Fruit fly (Drosophila melanogaster) Kc167 (cell line): Measurements from ENCODE around the gene CG42824.

ENCODE experiments used
- Myc ChIP-seq: fragments of >200 bp; optimal IDR thresholded peaks from 2 replicates; lab custom pipeline; 2017; ENCODE audit warnings: missing external identifiers
- Sin3A ChIP-seq: fragments of >200 bp; optimal IDR thresholded peaks from 2 replicates; lab custom pipeline; 2018; ENCODE audit warnings: missing external identifiers
- h ChIP-seq: fragments of >200 bp; optimal IDR thresholded peaks from 3 replicates; lab custom pipeline; 2018; ENCODE audit warnings: missing external identifiers
- insv ChIP-seq: fragments of >200 bp; optimal IDR thresholded peaks from 3 replicates; lab custom pipeline; 2018; ENCODE audit warnings: missing external identifiers
- psq ChIP-seq: fragments of >200 bp; optimal IDR thresholded peaks from 2 replicates; lab custom pipeline; 2017; ENCODE audit warnings: missing external identifiers
- ttk ChIP-seq: sonication (Bioruptor generic); optimal IDR thresholded peaks from 2 replicates; lab custom pipeline; 2017; ENCODE audit warnings: missing external identifiers

Gene CG42824

dm6 chr3R:17406411-17406810 is at the start of gene CG42824, which contains the start of gene CG42798:
Gene CG42824, minus strand, starts transcription at chr3R:17406511.
Gene CG42798, plus strand, starts transcription at chr3R:17406678.
- TF ChIP-seq psq: no peak
- TF ChIP-seq h: no peak
- no peak for TF ChIP-seq Sin3A (lab: Kevin White, UChicago)
- no peak for TF ChIP-seq ttk (lab: Kevin White, UChicago)
- no peak for TF ChIP-seq Myc
- no peak for TF ChIP-seq insv

- TF ChIP-seq ttk (lab: Kevin White, UChicago): no peak
Measured at dm6 chr3R:17449402-17449801, 43.1 kb upstream of the CG42824 start.

dm6 chr3R:17448758-17449157 is 42.4 kb upstream of the CG42824 start, which contains the start of gene Eh:
Gene Eh, minus strand, starts transcription at chr3R:17448858.
- TF ChIP-seq insv: no peak
- TF ChIP-seq psq: no peak
- TF ChIP-seq Sin3A (lab: Kevin White, UChicago): no peak
- TF ChIP-seq h: no peak
- TF ChIP-seq Myc: no peak
- no peak for TF ChIP-seq ttk (lab: Kevin White, UChicago)

- TF ChIP-seq psq (no peak), insv (no peak), h (no peak)
Measured at dm6 chr3R:17447615-17448014, 41.3 kb upstream of the CG42824 start.

dm6 chr3R:17440628-17441027 is 34.3 kb upstream of the CG42824 start, which contains the start of gene CG14331:
Gene CG14331, minus strand, starts transcription at chr3R:17440728.
- TF ChIP-seq Sin3A (lab: Kevin White, UChicago): no peak
- TF ChIP-seq Myc: no peak
- TF ChIP-seq h: no peak
- no peak for TF ChIP-seq insv
- no peak for TF ChIP-seq psq
- no peak for TF ChIP-seq ttk (lab: Kevin White, UChicago)

- TF ChIP-seq insv (no peak), h (no peak), psq (no peak), ttk (lab: Kevin White, UChicago) (no peak), Sin3A (lab: Kevin White, UChicago) (no peak), Myc (no peak)
Measured at dm6 chr3R:17434330-17434729, 28.0 kb upstream of the CG42824 start, which contains the start of gene CG44090. Gene CG44090, minus strand, starts transcription at chr3R:17434430.

dm6 chr3R:17433117-17433516 is 26.8 kb upstream of the CG42824 start:
- no peak for TF ChIP-seq h
- no peak for TF ChIP-seq Myc
- no peak for TF ChIP-seq psq

dm6 chr3R:17430481-17430880 is 24.2 kb upstream of the CG42824 start:
- TF ChIP-seq h (no peak), Myc (no peak), Sin3A (lab: Kevin White, UChicago) (no peak), insv (no peak), psq (no peak), ttk (lab: Kevin White, UChicago) (no peak)

- TF ChIP-seq psq: no peak
- TF ChIP-seq Myc: no peak
- TF ChIP-seq insv: no peak
- TF ChIP-seq ttk (lab: Kevin White, UChicago): no peak
- TF ChIP-seq h: no peak
- TF ChIP-seq Sin3A (lab: Kevin White, UChicago): no peak
Measured at dm6 chr3R:17426265-17426664, 20.0 kb upstream of the CG42824 start.

- TF ChIP-seq Sin3A (lab: Kevin White, UChicago) (no peak), Myc (no peak), insv (no peak), ttk (lab: Kevin White, UChicago) (no peak), h (no peak)
Measured at dm6 chr3R:17425417-17425915, 19.2 kb upstream of the CG42824 start, which contains the start of gene cysu. Gene cysu, plus strand, starts transcription at chr3R:17425768.

- TF ChIP-seq insv (no peak), psq (no peak), ttk (lab: Kevin White, UChicago) (no peak), h (no peak), Sin3A (lab: Kevin White, UChicago) (no peak), Myc (no peak)
Measured at dm6 chr3R:17422102-17422501, 15.8 kb upstream of the CG42824 start, which contains the start of gene CG14332. Gene CG14332, minus strand, starts transcription at chr3R:17422202.

- no peak for TF ChIP-seq psq
- no peak for TF ChIP-seq Sin3A (lab: Kevin White, UChicago)
- no peak for TF ChIP-seq insv
- no peak for TF ChIP-seq Myc
- no peak for TF ChIP-seq h
- no peak for TF ChIP-seq ttk (lab: Kevin White, UChicago)
Measured at dm6 chr3R:17420338-17420737, 14.0 kb upstream of the CG42824 start, which contains the start of gene CG42835. Gene CG42835, plus strand, starts transcription at chr3R:17420638.

dm6 chr3R:17418459-17418858 is 12.1 kb upstream of the CG42824 start, which contains the start of gene CG42834:
Gene CG42834, plus strand, starts transcription at chr3R:17418759.
- no peak for TF ChIP-seq psq
- TF ChIP-seq h: no peak
- TF ChIP-seq Myc: no peak
- no peak for TF ChIP-seq ttk (lab: Kevin White, UChicago)
- no peak for TF ChIP-seq Sin3A (lab: Kevin White, UChicago)
- no peak for TF ChIP-seq insv

dm6 chr3R:17417167-17417566 is 10.9 kb upstream of the CG42824 start, which contains the start of gene CG33333:
Gene CG33333, plus strand, starts transcription at chr3R:17417467.
- TF ChIP-seq Myc (no peak), h (no peak), insv (no peak), Sin3A (lab: Kevin White, UChicago) (no peak), psq (no peak), ttk (lab: Kevin White, UChicago) (no peak)
